ENCODE assay signal across 1 fruit fly cellular context in genomic region chr3L:4070221-4070995, dm6.
A peak's percentile ranks its signal among the peaks of the same experiment; 100 is the strongest.
TF ChIP-seq lines count a peak whose summit lies in the region.

No protein-coding gene starts in this region.

TF ChIP-seq in whole organism, embryonic, 481 proteins besides CTCF, POLR2A, EP300 and RAD21 (continued from another document):
- peak; percentile 9 for TF ChIP-seq fd102C (GFP tag; optimal IDR thresholded peaks at IDR 0.05; lab: Kevin White, UChicago)
- peak; percentile 70 for TF ChIP-seq CG17802 (tag; optimal IDR thresholded peaks at IDR 0.05; lab: Kevin White, UChicago)
- TF ChIP-seq gt (GFP tag; IDR thresholded peaks at IDR 0.05; lab: Robert Waterston, UW): peak; percentile 70
- no peak for TF ChIP-seq CG15479 (GFP tag; optimal IDR thresholded peaks at IDR 0.05; lab: Kevin White, UChicago)
- no peak for TF ChIP-seq ash1 (GFP tag; optimal IDR thresholded peaks at IDR 0.05; lab: Kevin White, UChicago)
- peak; percentile 62 for TF ChIP-seq CG18476 (GFP tag; optimal IDR thresholded peaks at IDR 0.05; lab: Kevin White, UChicago)
- peak; percentile 85 for TF ChIP-seq tap (tag; optimal IDR thresholded peaks at IDR 0.05; lab: Kevin White, UChicago)
- TF ChIP-seq CG31365 (tag; optimal IDR thresholded peaks at IDR 0.05; lab: Kevin White, UChicago): peak; percentile 65
- TF ChIP-seq CG9876 (GFP tag; optimal IDR thresholded peaks at IDR 0.05; lab: Kevin White, UChicago): peak; percentile 81
- TF ChIP-seq CG33557 (GFP tag; optimal IDR thresholded peaks at IDR 0.05; lab: Kevin White, UChicago): no peak
- peak; percentile 93 for TF ChIP-seq sob (GFP tag; IDR thresholded peaks at IDR 0.05; lab: Robert Waterston, UW)
- TF ChIP-seq ATbp (GFP tag; optimal IDR thresholded peaks at IDR 0.05; lab: Kevin White, UChicago): peak; percentile 76
- peak; percentile 25 for TF ChIP-seq mirr (GFP tag; optimal IDR thresholded peaks at IDR 0.05; lab: Kevin White, UChicago)
- peak; percentile 72 for TF ChIP-seq CG33213 (GFP tag; optimal IDR thresholded peaks at IDR 0.05; lab: Kevin White, UChicago)
- TF ChIP-seq Dek (tag; optimal IDR thresholded peaks at IDR 0.05; lab: Kevin White, UChicago): peak; percentile 84
- peak; percentile 73 for TF ChIP-seq CG12236 (GFP tag; optimal IDR thresholded peaks at IDR 0.05; lab: Kevin White, UChicago)
- peak; percentile 73 for TF ChIP-seq CG4424 (GFP tag; optimal IDR thresholded peaks at IDR 0.05; lab: Kevin White, UChicago)
- peak; percentile 86 for TF ChIP-seq CG10147 (GFP tag; optimal IDR thresholded peaks at IDR 0.05; lab: Kevin White, UChicago)
- TF ChIP-seq sna (GFP tag; IDR thresholded peaks at IDR 0.05; lab: Robert Waterston, UW; ENCODE audit: partially characterized antibody): no peak
- no peak for TF ChIP-seq CG30020 (tag; optimal IDR thresholded peaks at IDR 0.05; lab: Kevin White, UChicago)
- peak; percentile 74 for TF ChIP-seq CG12744 (GFP tag; optimal IDR thresholded peaks at IDR 0.05; lab: Kevin White, UChicago)
- peak; percentile 88 for TF ChIP-seq CG16863 (GFP tag; optimal IDR thresholded peaks at IDR 0.05; lab: Kevin White, UChicago)
- TF ChIP-seq caup (GFP tag; optimal IDR thresholded peaks at IDR 0.05; lab: Kevin White, UChicago; ENCODE audit: severe bottlenecking): peak; percentile 89
- peak; percentile 78 for TF ChIP-seq CG6272 (GFP tag; IDR thresholded peaks at IDR 0.05; lab: Robert Waterston, UW)
- no peak for TF ChIP-seq hth (optimal IDR thresholded peaks at IDR 0.05; lab: Kevin White, UChicago)
- peak; percentile 87 for TF ChIP-seq cas (GFP tag; IDR thresholded peaks at IDR 0.05; lab: Robert Waterston, UW)
- no peak for TF ChIP-seq fru (optimal IDR thresholded peaks at IDR 0.05; lab: Kevin White, UChicago)
- no peak for TF ChIP-seq HLHmδ (GFP tag; optimal IDR thresholded peaks at IDR 0.05; lab: Kevin White, UChicago)
- peak; percentile 81 for TF ChIP-seq CG16815 (GFP tag; optimal IDR thresholded peaks at IDR 0.05; lab: Kevin White, UChicago)
- peak; percentile 87 for TF ChIP-seq HLH54F (GFP tag; optimal IDR thresholded peaks at IDR 0.05; lab: Kevin White, UChicago)
- TF ChIP-seq dimm (GFP tag; IDR thresholded peaks at IDR 0.05; lab: Robert Waterston, UW): peak; percentile 86
- TF ChIP-seq B-H2 (GFP tag; optimal IDR thresholded peaks at IDR 0.05; lab: Kevin White, UChicago): peak; percentile 26
- TF ChIP-seq ssp (GFP tag; IDR thresholded peaks at IDR 0.05; lab: Robert Waterston, UW): peak; percentile 81
- peak; percentile 92 for TF ChIP-seq CG6689 (GFP tag; IDR thresholded peaks at IDR 0.05; lab: Robert Waterston, UW)
- peak; percentile 84 for TF ChIP-seq pnt (GFP tag; optimal IDR thresholded peaks at IDR 0.05; lab: Kevin White, UChicago)
- TF ChIP-seq Gsc (GFP tag; IDR thresholded peaks at IDR 0.05; lab: Robert Waterston, UW): peak; percentile 75
- TF ChIP-seq zen (tag; optimal IDR thresholded peaks at IDR 0.05; lab: Kevin White, UChicago): peak; percentile 45
- peak; percentile 91 for TF ChIP-seq Fer3 (tag; optimal IDR thresholded peaks at IDR 0.05; lab: Kevin White, UChicago)
- TF ChIP-seq Sry-β (GFP tag; optimal IDR thresholded peaks at IDR 0.05; lab: Kevin White, UChicago): no peak
- peak; percentile 51 for TF ChIP-seq Sry-δ (GFP tag; optimal IDR thresholded peaks at IDR 0.05; lab: Kevin White, UChicago)
- peak; percentile 60 for TF ChIP-seq CG11085 (GFP tag; IDR thresholded peaks at IDR 0.05; lab: Robert Waterston, UW)
- TF ChIP-seq so (GFP tag; IDR thresholded peaks at IDR 0.05; lab: Robert Waterston, UW): peak; percentile 93
- TF ChIP-seq Bdp1 (GFP tag; optimal IDR thresholded peaks at IDR 0.05; lab: Kevin White, UChicago): peak; percentile 68
- TF ChIP-seq Tbp (GFP tag; optimal IDR thresholded peaks at IDR 0.05; lab: Kevin White, UChicago): no peak
- TF ChIP-seq az2 (GFP tag; optimal IDR thresholded peaks at IDR 0.05; lab: Kevin White, UChicago): peak; percentile 85
- TF ChIP-seq Rx (GFP tag; IDR thresholded peaks at IDR 0.05; lab: Robert Waterston, UW): peak; percentile 86
- peak; percentile 87 for TF ChIP-seq CG7556 (GFP tag; optimal IDR thresholded peaks at IDR 0.05; lab: Kevin White, UChicago)
- TF ChIP-seq Sin3A (optimal IDR thresholded peaks at IDR 0.05; lab: Kevin White, UChicago): no peak
- TF ChIP-seq Myb (GFP tag; optimal IDR thresholded peaks at IDR 0.05; lab: Kevin White, UChicago): peak; percentile 68
- peak; percentile 70 for TF ChIP-seq CG13775 (GFP tag; optimal IDR thresholded peaks at IDR 0.05; lab: Kevin White, UChicago)
- peak; percentile 84 for TF ChIP-seq CG9727 (GFP tag; optimal IDR thresholded peaks at IDR 0.05; lab: Kevin White, UChicago)
- TF ChIP-seq Mrtf (GFP tag; IDR thresholded peaks at IDR 0.05; lab: Robert Waterston, UW): peak; percentile 90
- peak; percentile 69 for TF ChIP-seq ro (GFP tag; IDR thresholded peaks at IDR 0.05; lab: Robert Waterston, UW)
- no peak for TF ChIP-seq Scr (GFP tag; IDR thresholded peaks at IDR 0.05; lab: Robert Waterston, UW; ENCODE audit: partially characterized antibody)
- TF ChIP-seq unc-4 (GFP tag; IDR thresholded peaks at IDR 0.05; lab: Robert Waterston, UW; ENCODE audit: partially characterized antibody): no peak
- TF ChIP-seq pfk (GFP tag; optimal IDR thresholded peaks at IDR 0.05; lab: Kevin White, UChicago): no peak
- TF ChIP-seq NFAT (GFP tag; IDR thresholded peaks at IDR 0.05; lab: Robert Waterston, UW): peak; percentile 87
- peak; percentile 87 for TF ChIP-seq peb (GFP tag; IDR thresholded peaks at IDR 0.05; lab: Robert Waterston, UW)
- peak; percentile 9 for TF ChIP-seq sqz (GFP tag; optimal IDR thresholded peaks at IDR 0.05; lab: Kevin White, UChicago)
- peak in 1 of 2 experiments; percentile 24 for TF ChIP-seq crp (GFP tag; optimal IDR thresholded peaks at IDR 0.05; lab: Kevin White, UChicago)
- peak; percentile 70; the same call in 1 of the 2 replicates for TF ChIP-seq GATAe (GFP tag; conservative IDR thresholded peaks at IDR 0.05; lab: Robert Waterston, UW)
- peak; percentile 90 for TF ChIP-seq gro (GFP tag; optimal IDR thresholded peaks at IDR 0.05; lab: Kevin White, UChicago)
- TF ChIP-seq CG1792 (GFP tag; optimal IDR thresholded peaks at IDR 0.05; lab: Kevin White, UChicago): peak; percentile 86
- peak; percentile 90 for TF ChIP-seq CG32767 (GFP tag; IDR thresholded peaks at IDR 0.05; lab: Robert Waterston, UW)
- TF ChIP-seq sim (GFP tag; IDR thresholded peaks at IDR 0.05; lab: Robert Waterston, UW): peak; percentile 72; the same call in 1 of the 2 replicates
- peak; percentile 87 for TF ChIP-seq CG9817 (tag; optimal IDR thresholded peaks at IDR 0.05; lab: Kevin White, UChicago)
- TF ChIP-seq CG10565 (GFP tag; optimal IDR thresholded peaks at IDR 0.05; lab: Kevin White, UChicago): peak; percentile 46
- TF ChIP-seq CG11696 (GFP tag; IDR thresholded peaks at IDR 0.05; lab: Robert Waterston, UW): peak; percentile 71
- peak; percentile 65 for TF ChIP-seq sd (tag; optimal IDR thresholded peaks at IDR 0.05; lab: Kevin White, UChicago)
- TF ChIP-seq CG15601 (tag; optimal IDR thresholded peaks at IDR 0.05; lab: Kevin White, UChicago): peak; percentile 64
- peak; percentile 85 for TF ChIP-seq Taf1 (GFP tag; IDR thresholded peaks at IDR 0.05; lab: Robert Waterston, UW)
- peak; percentile 68 for TF ChIP-seq da (GFP tag; optimal IDR thresholded peaks at IDR 0.05; lab: Kevin White, UChicago)
- TF ChIP-seq fd64A (GFP tag; optimal IDR thresholded peaks at IDR 0.05; lab: Kevin White, UChicago): peak; percentile 62
- peak; percentile 74 for TF ChIP-seq disco-r (GFP tag; optimal IDR thresholded peaks at IDR 0.05; lab: Kevin White, UChicago)
- TF ChIP-seq CG4360 (GFP tag; IDR thresholded peaks at IDR 0.05; lab: Robert Waterston, UW): peak; percentile 56
- TF ChIP-seq Abd-B (GFP tag; optimal IDR thresholded peaks at IDR 0.05; lab: Kevin White, UChicago): peak; percentile 89
- no peak for TF ChIP-seq Dfd (GFP tag; optimal IDR thresholded peaks at IDR 0.05; lab: Kevin White, UChicago)
- peak; percentile 81 for TF ChIP-seq CG6175 (GFP tag; IDR thresholded peaks at IDR 0.05; lab: Robert Waterston, UW)
- TF ChIP-seq CoRest (tag; optimal IDR thresholded peaks at IDR 0.05; lab: Kevin White, UChicago): peak; percentile 88
- peak; percentile 94 for TF ChIP-seq zfh2 (GFP tag; optimal IDR thresholded peaks at IDR 0.05; lab: Kevin White, UChicago)
- no peak for TF ChIP-seq CG1832 (GFP tag; optimal IDR thresholded peaks at IDR 0.05; lab: Kevin White, UChicago)
- no peak for TF ChIP-seq Dp (GFP tag; optimal IDR thresholded peaks at IDR 0.05; lab: Kevin White, UChicago)
- TF ChIP-seq hb (GFP tag; IDR thresholded peaks at IDR 0.05; lab: Robert Waterston, UW; ENCODE audit: partially characterized antibody): no peak
- peak; percentile 87 for TF ChIP-seq slp2 (GFP tag; optimal IDR thresholded peaks at IDR 0.05; lab: Kevin White, UChicago)
- TF ChIP-seq CG9797 (GFP tag; optimal IDR thresholded peaks at IDR 0.05; lab: Kevin White, UChicago): no peak
- no peak for TF ChIP-seq Opbp (GFP tag; IDR thresholded peaks at IDR 0.05; lab: Robert Waterston, UW; ENCODE audit: partially characterized antibody)
- peak; percentile 86 for TF ChIP-seq dati (GFP tag; IDR thresholded peaks at IDR 0.05; lab: Robert Waterston, UW)
- TF ChIP-seq lola (GFP tag; optimal IDR thresholded peaks at IDR 0.05; lab: Kevin White, UChicago): peak in 1 of 3 experiments; percentile 25
- peak; percentile 89 for TF ChIP-seq CG14667 (GFP tag; IDR thresholded peaks at IDR 0.05; lab: Robert Waterston, UW)
- TF ChIP-seq CG18599 (GFP tag; optimal IDR thresholded peaks at IDR 0.05; lab: Kevin White, UChicago): peak; percentile 90
- no peak for TF ChIP-seq ato (GFP tag; IDR thresholded peaks at IDR 0.05; lab: Robert Waterston, UW; ENCODE audit: partially characterized antibody)
- peak; percentile 84 for TF ChIP-seq jing (GFP tag; optimal IDR thresholded peaks at IDR 0.05; lab: Kevin White, UChicago)
- peak; percentile 76 for TF ChIP-seq ewg (GFP tag; optimal IDR thresholded peaks at IDR 0.05; lab: Kevin White, UChicago)
- peak; percentile 69 for TF ChIP-seq CG6654 (GFP tag; optimal IDR thresholded peaks at IDR 0.05; lab: Kevin White, UChicago)
- TF ChIP-seq pzg (GFP tag; optimal IDR thresholded peaks at IDR 0.05; lab: Kevin White, UChicago): peak; percentile 5
- peak; percentile 98 for TF ChIP-seq ci (GFP tag; IDR thresholded peaks at IDR 0.05; lab: Robert Waterston, UW)
- TF ChIP-seq CG7372 (GFP tag; IDR thresholded peaks at IDR 0.05; lab: Robert Waterston, UW): peak; percentile 88
- no peak for TF ChIP-seq gfzf (GFP tag; optimal IDR thresholded peaks at IDR 0.05; lab: Kevin White, UChicago)
- no peak for TF ChIP-seq pan (optimal IDR thresholded peaks at IDR 0.05; lab: Kevin White, UChicago)
- TF ChIP-seq pan (GFP tag; optimal IDR thresholded peaks at IDR 0.05 in 1 of 2, IDR thresholded peaks at IDR 0.05 in 1 of 2): peak in 1 of 2 experiments; percentile 94
- TF ChIP-seq kah (GFP tag; optimal IDR thresholded peaks at IDR 0.05; lab: Kevin White, UChicago): peak; percentile 63
- TF ChIP-seq ara (GFP tag; IDR thresholded peaks at IDR 0.05; lab: Robert Waterston, UW): peak; percentile 88
- TF ChIP-seq CG3995 (GFP tag; optimal IDR thresholded peaks at IDR 0.05; lab: Kevin White, UChicago): peak; percentile 59
- TF ChIP-seq bcd (GFP tag; optimal IDR thresholded peaks at IDR 0.05; lab: Kevin White, UChicago): peak; percentile 89
- peak; percentile 86 for TF ChIP-seq CG43689 (GFP tag; IDR thresholded peaks at IDR 0.05; lab: Robert Waterston, UW)
- no peak for TF ChIP-seq grn (GFP tag; optimal IDR thresholded peaks at IDR 0.05; lab: Kevin White, UChicago)
- TF ChIP-seq crc (GFP tag; optimal IDR thresholded peaks at IDR 0.05; lab: Kevin White, UChicago): peak; percentile 59
- peak; percentile 81 for TF ChIP-seq CG11398 (GFP tag; optimal IDR thresholded peaks at IDR 0.05; lab: Kevin White, UChicago)
- TF ChIP-seq CG8944 (GFP tag; optimal IDR thresholded peaks at IDR 0.05; lab: Kevin White, UChicago): peak; percentile 86
